Fruit fly (Drosophila melanogaster) whole organism, embryonic: ENCODE results near the gene CG43354.
A peak's percentile ranks its signal among the peaks of the same experiment; 100 is the strongest.

Experiments used
- Ada2b ChIP-seq: fragments of 200-800 bp; sonication (Bioruptor generic); IDR thresholded peaks from 2 replicates; pipeline ENCODE4 v1.3.6; 2022; ENCODE audit warnings: missing biosample characterization, missing genetic modification characterization
- Atf6 ChIP-seq: fragments of 200-800 bp; sonication (Bioruptor generic); IDR thresholded peaks from 2 replicates; pipeline ENCODE4 v1.3.6; 2022; ENCODE audit warnings: missing biosample characterization, missing genetic modification characterization
- CG11456 ChIP-seq: fragments of 200-800 bp; sonication (Bioruptor generic); IDR thresholded peaks from 3 replicates; pipeline ENCODE4 v1.3.6; 2022; ENCODE audit warnings: missing biosample characterization, missing genetic modification characterization
- CG12219 ChIP-seq: fragments of 200-800 bp; sonication (Bioruptor generic); optimal IDR thresholded peaks from 3 replicates; lab custom pipeline; 2018; ENCODE audit warnings: missing biosample characterization, mild to moderate bottlenecking, missing genetic modification characterization
- CG12769 ChIP-seq: fragments of 200-800 bp; sonication (Bioruptor generic); optimal IDR thresholded peaks from 2 replicates; lab custom pipeline; 2019; ENCODE audit warnings: missing biosample characterization, mild to moderate bottlenecking, missing genetic modification characterization, moderate library complexity
- CG14014 ChIP-seq: fragments of 200-800 bp; sonication (Bioruptor generic); IDR thresholded peaks from 2 replicates; pipeline ENCODE4 v1.3.6; 2022; ENCODE audit warnings: missing biosample characterization, missing genetic modification characterization
- CG14667 ChIP-seq: fragments of 200-800 bp; sonication (Bioruptor generic); IDR thresholded peaks from 2 replicates; pipeline ENCODE4 v1.3.6; 2022; ENCODE audit warnings: missing biosample characterization, missing genetic modification characterization
- CG14965 ChIP-seq: fragments of 200-800 bp; sonication (Bioruptor generic); optimal IDR thresholded peaks from 2 replicates; lab custom pipeline; 2016; ENCODE audit warnings: missing biosample characterization, missing genetic modification characterization, borderline replicate concordance
- CG15011 ChIP-seq: fragments of 200-800 bp; sonication (Bioruptor generic); optimal IDR thresholded peaks from 3 replicates; lab custom pipeline; 2018; ENCODE audit warnings: missing biosample characterization, mild to moderate bottlenecking, missing genetic modification characterization
- CG18011 ChIP-seq: fragments of 200-800 bp; sonication (Bioruptor generic); optimal IDR thresholded peaks from 2 replicates; lab custom pipeline; 2017; ENCODE audit warnings: missing biosample characterization, missing genetic modification characterization, mild to moderate bottlenecking, moderate library complexity, missing genotype
- CG18476 ChIP-seq: fragments of 200-800 bp; sonication (Bioruptor generic); optimal IDR thresholded peaks from 2 replicates; lab custom pipeline; 2016; ENCODE audit warnings: missing biosample characterization, mild to moderate bottlenecking, missing genetic modification characterization
- CG2120 ChIP-seq: fragments of 200-800 bp; sonication (Bioruptor generic); optimal IDR thresholded peaks from 3 replicates; lab custom pipeline; 2016; ENCODE audit warnings: missing biosample characterization, missing genetic modification characterization
- CG2199 ChIP-seq: fragments of 200-800 bp; sonication (Bioruptor generic); IDR thresholded peaks from 3 replicates; pipeline ENCODE4 v1.3.6; 2022; ENCODE audit warnings: missing biosample characterization, missing genetic modification characterization
- CG30403 ChIP-seq: fragments of 200-800 bp; sonication (Bioruptor generic); optimal IDR thresholded peaks from 3 replicates; lab custom pipeline; 2016; ENCODE audit warnings: missing biosample characterization, missing genetic modification characterization
- CG31224 ChIP-seq: fragments of 200-800 bp; sonication (Bioruptor generic); IDR thresholded peaks from 2 replicates; pipeline ENCODE4 v1.3.6; 2022; ENCODE audit warnings: missing biosample characterization, missing genetic modification characterization
- CG34224 ChIP-seq: fragments of 200-800 bp; sonication (Bioruptor generic); IDR thresholded peaks from 3 replicates; pipeline ENCODE4 v1.3.6; 2022; ENCODE audit warnings: missing biosample characterization, missing genetic modification characterization; ENCODE audit not compliant: partially characterized antibody
- CG42726 ChIP-seq: fragments of 200-800 bp; sonication (Bioruptor generic); IDR thresholded peaks from 2 replicates; pipeline ENCODE4 v1.3.6; 2022; ENCODE audit warnings: missing biosample characterization, missing genetic modification characterization; ENCODE audit not compliant: partially characterized antibody
- CG4617 ChIP-seq: fragments of 200-800 bp; sonication (Bioruptor generic); optimal IDR thresholded peaks from 3 replicates; lab custom pipeline; 2016; ENCODE audit warnings: missing biosample characterization, missing genetic modification characterization, borderline replicate concordance
- CG6254 ChIP-seq: fragments of 200-800 bp; sonication (Bioruptor generic); optimal IDR thresholded peaks from 3 replicates; lab custom pipeline; 2017; ENCODE audit warnings: mild to moderate bottlenecking, missing biosample characterization, missing genetic modification reagents, missing genetic modification characterization
- CG6272 ChIP-seq: fragments of 200-800 bp; sonication (Bioruptor generic); IDR thresholded peaks from 2 replicates; pipeline ENCODE4 v1.3.6; 2022; ENCODE audit warnings: missing biosample characterization, missing genetic modification characterization
- CG6689 ChIP-seq: fragments of 200-800 bp; sonication (Bioruptor generic); IDR thresholded peaks from 2 replicates; pipeline ENCODE4 v1.3.6; 2022; ENCODE audit warnings: missing biosample characterization, missing genetic modification characterization
- CG6813 ChIP-seq: fragments of 200-800 bp; sonication (Bioruptor generic); optimal IDR thresholded peaks from 2 replicates; lab custom pipeline; 2017; ENCODE audit warnings: missing biosample characterization, missing genetic modification characterization, mild to moderate bottlenecking, moderate library complexity, missing genetic modification reagents
- CG7357 ChIP-seq: fragments of 200-800 bp; sonication (Bioruptor generic); IDR thresholded peaks from 3 replicates; pipeline ENCODE4 v1.3.6; 2022; ENCODE audit warnings: missing biosample characterization, missing genetic modification characterization
- D19B ChIP-seq: fragments of 200-800 bp; sonication (Bioruptor generic); optimal IDR thresholded peaks from 2 replicates; lab custom pipeline; 2017; ENCODE audit warnings: missing biosample characterization, mild to moderate bottlenecking, missing genetic modification characterization
- Dbx ChIP-seq: fragments of 200-800 bp; sonication (Bioruptor generic); IDR thresholded peaks from 3 replicates; pipeline ENCODE4 v1.3.6; 2022; ENCODE audit warnings: missing biosample characterization, missing genetic modification characterization
- Doc3 ChIP-seq: fragments of 200-800 bp; sonication (Bioruptor generic); IDR thresholded peaks from 3 replicates; pipeline ENCODE4 v1.3.6; 2022; ENCODE audit warnings: missing biosample characterization, missing genetic modification characterization; ENCODE audit not compliant: partially characterized antibody
- Fer3 ChIP-seq: fragments of 200-800 bp; sonication (Bioruptor generic); optimal IDR thresholded peaks from 2 replicates; lab custom pipeline; 2018; ENCODE audit warnings: missing biosample characterization, mild to moderate bottlenecking, missing genetic modification characterization, moderate library complexity
- GATAe ChIP-seq: fragments of 200-800 bp; sonication (Bioruptor generic); conservative IDR thresholded peaks from 2 replicates; pipeline ENCODE4 v1.3.6; 2022; ENCODE audit warnings: missing biosample characterization, missing genetic modification characterization
- Gsc ChIP-seq: fragments of 200-800 bp; sonication (Bioruptor generic); IDR thresholded peaks from 2 replicates; pipeline ENCODE4 v1.3.6; 2022; ENCODE audit warnings: missing biosample characterization, missing genetic modification characterization
- HLH54F ChIP-seq: fragments of 200-800 bp; sonication (Bioruptor generic); optimal IDR thresholded peaks from 3 replicates; lab custom pipeline; 2016; ENCODE audit warnings: missing biosample characterization, missing genetic modification characterization
- Lpt ChIP-seq: fragments of >200 bp; optimal IDR thresholded peaks from 2 replicates; lab custom pipeline; 2018; ENCODE audit warnings: missing biosample characterization, missing genetic modification characterization
- Sin3A ChIP-seq: fragments of >200 bp; optimal IDR thresholded peaks from 2 replicates; lab custom pipeline; 2018
- Sry-β ChIP-seq: fragments of 200-800 bp; sonication (Bioruptor generic); optimal IDR thresholded peaks from 2 replicates; lab custom pipeline; 2018; ENCODE audit warnings: missing biosample characterization, mild to moderate bottlenecking, missing genetic modification characterization, moderate library complexity
- Tbp ChIP-seq: fragments of >200 bp; optimal IDR thresholded peaks from 2 replicates; lab custom pipeline; 2018; ENCODE audit warnings: missing biosample characterization, missing genetic modification characterization
- amos ChIP-seq: fragments of 200-800 bp; sonication (Bioruptor generic); IDR thresholded peaks from 2 replicates; pipeline ENCODE4 v1.3.6; 2022; ENCODE audit warnings: missing biosample characterization, missing genetic modification characterization; ENCODE audit not compliant: partially characterized antibody
- ci ChIP-seq: fragments of 200-800 bp; sonication (Bioruptor generic); IDR thresholded peaks from 3 replicates; pipeline ENCODE4 v1.3.6; 2022; ENCODE audit warnings: missing biosample characterization, missing genetic modification characterization
- da ChIP-seq: fragments of 200-800 bp; sonication (Bioruptor generic); optimal IDR thresholded peaks from 2 replicates; lab custom pipeline; 2016; ENCODE audit warnings: missing biosample characterization, missing genetic modification characterization
- dan ChIP-seq: fragments of 200-800 bp; sonication (Bioruptor generic); IDR thresholded peaks from 2 replicates; pipeline ENCODE4 v1.3.6; 2022; ENCODE audit warnings: missing biosample characterization, missing genetic modification characterization
- dmrt99B ChIP-seq: fragments of 200-800 bp; sonication (Bioruptor generic); optimal IDR thresholded peaks from 2 replicates; lab custom pipeline; 2018; ENCODE audit warnings: missing biosample characterization, mild to moderate bottlenecking, missing genetic modification characterization, moderate library complexity
- ewg ChIP-seq: fragments of 200-800 bp; sonication (Bioruptor generic); optimal IDR thresholded peaks from 3 replicates; lab custom pipeline; 2017; ENCODE audit warnings: mild to moderate bottlenecking, missing biosample characterization, missing genetic modification reagents, missing genetic modification characterization
- fd96Cb ChIP-seq: fragments of 200-800 bp; sonication (Bioruptor generic); optimal IDR thresholded peaks from 2 replicates; lab custom pipeline; 2018; ENCODE audit warnings: missing biosample characterization, mild to moderate bottlenecking, missing genetic modification characterization, moderate library complexity
- ftz-f1 ChIP-seq: fragments of 200-800 bp; sonication (Bioruptor generic); optimal IDR thresholded peaks from 2 replicates; lab custom pipeline; 2016; ENCODE audit warnings: missing biosample characterization, missing genetic modification characterization
- fu2 ChIP-seq: fragments of 200-800 bp; sonication (Bioruptor generic); optimal IDR thresholded peaks from 2 replicates; lab custom pipeline; 2016; ENCODE audit warnings: missing biosample characterization, missing genetic modification characterization
- her ChIP-seq: fragments of 200-800 bp; sonication (Bioruptor generic); optimal IDR thresholded peaks from 2 replicates; lab custom pipeline; 2016; ENCODE audit warnings: missing biosample characterization, missing genetic modification characterization
- kni ChIP-seq: fragments of 200-800 bp; sonication (Bioruptor generic); optimal IDR thresholded peaks from 3 replicates; lab custom pipeline; 2017; ENCODE audit warnings: mild to moderate bottlenecking, missing biosample characterization, missing genetic modification reagents, missing genetic modification characterization
- knrl ChIP-seq: fragments of 200-800 bp; sonication (Bioruptor generic); IDR thresholded peaks from 3 replicates; pipeline ENCODE4 v1.3.6; 2022; ENCODE audit warnings: missing biosample characterization, missing genetic modification characterization; ENCODE audit not compliant: partially characterized antibody
- maf-S ChIP-seq: fragments of 200-800 bp; sonication (Bioruptor generic); optimal IDR thresholded peaks from 2 replicates; lab custom pipeline; 2016; ENCODE audit warnings: missing biosample characterization, missing genetic modification characterization
- org-1 ChIP-seq: fragments of 200-800 bp; sonication (Bioruptor generic); optimal IDR thresholded peaks from 2 replicates; lab custom pipeline; 2017; ENCODE audit warnings: missing biosample characterization, missing genetic modification characterization
- sens-2 ChIP-seq: fragments of 200-800 bp; sonication (Bioruptor generic); IDR thresholded peaks from 2 replicates; pipeline ENCODE4 v1.3.6; 2022; ENCODE audit warnings: missing biosample characterization, missing genetic modification characterization
- ssp ChIP-seq: fragments of 200-800 bp; sonication (Bioruptor generic); IDR thresholded peaks from 2 replicates; pipeline ENCODE4 v1.3.6; 2022; ENCODE audit warnings: missing biosample characterization, missing genetic modification characterization
- usp ChIP-seq: fragments of >200 bp; optimal IDR thresholded peaks from 2 replicates; lab custom pipeline; 2017; ENCODE audit warnings: missing biosample characterization, missing genetic modification characterization

The CG43354 gene

dm6 chr2L:18310489-18310888 is 1.2 kb upstream of the CG43354 start (continued):
- TF ChIP-seq fu2 (no peak), Tbp (GFP tag; lab: Kevin White, UChicago) (no peak), CG14965 (GFP tag; lab: Kevin White, UChicago) (no peak), Ada2b (peak; percentile 80), Doc3 (no peak), CG12219 (GFP tag; lab: Kevin White, UChicago) (peak; percentile 24), CG30403 (GFP tag; lab: Kevin White, UChicago) (peak; percentile 44), CG15011 (GFP tag; lab: Kevin White, UChicago) (peak; percentile 38), CG6813 (peak; percentile 45), Fer3 (peak; percentile 49), CG7357 (GFP tag; lab: Robert Waterston, UW) (no peak), CG6272 (GFP tag; lab: Robert Waterston, UW) (0 out of 2 replicates have a peak, but pooled peaks have one; percentile 19), da (no peak), maf-S (GFP tag; lab: Kevin White, UChicago) (no peak), amos (GFP tag; lab: Robert Waterston, UW) (no peak), CG18011 (GFP tag; lab: Kevin White, UChicago) (no peak), CG2120 (GFP tag; lab: Kevin White, UChicago) (peak; percentile 27), org-1 (GFP tag; lab: Kevin White, UChicago) (peak; percentile 57), dan (GFP tag; lab: Robert Waterston, UW) (no peak), CG14014 (GFP tag; lab: Robert Waterston, UW) (no peak), CG11456 (GFP tag; lab: Robert Waterston, UW) (0 out of 3 replicates have a peak, but pooled peaks have one; percentile 31), knrl (no peak), dmrt99B (peak; percentile 69), CG34224 (GFP tag; lab: Robert Waterston, UW) (no peak), CG2199 (GFP tag; lab: Robert Waterston, UW) (0 out of 3 replicates have a peak, but pooled peaks have one; percentile 23), CG14667 (peak; percentile 49; the same call in 1 of the 2 replicates), CG18476 (GFP tag; lab: Kevin White, UChicago) (peak; percentile 3), CG12769 (no peak), kni (no peak), fd96Cb (peak; percentile 63), Dbx (GFP tag; lab: Robert Waterston, UW) (no peak), HLH54F (GFP tag; lab: Kevin White, UChicago) (no peak), ci (GFP tag; lab: Robert Waterston, UW) (0 out of 3 replicates have a peak, but pooled peaks have one; percentile 57), CG6254 (GFP tag; lab: Kevin White, UChicago) (peak; percentile 73), Sin3A (lab: Kevin White, UChicago) (no peak), D19B (GFP tag; lab: Kevin White, UChicago) (no peak), CG31224 (peak; percentile 30; the same call in 1 of the 2 replicates), CG4617 (GFP tag; lab: Kevin White, UChicago) (no peak), Gsc (GFP tag; lab: Robert Waterston, UW) (no peak), ewg (peak; percentile 41), CG42726 (GFP tag; lab: Robert Waterston, UW) (no peak), ftz-f1 (no peak), GATAe (GFP tag; lab: Robert Waterston, UW) (no peak), Atf6 (GFP tag; lab: Robert Waterston, UW) (peak; percentile 9; the same call in 1 of the 2 replicates), Lpt (GFP tag; lab: Kevin White, UChicago) (no peak), CG6689 (GFP tag; lab: Robert Waterston, UW) (peak; percentile 67), Sry-β (GFP tag; lab: Kevin White, UChicago) (no peak), ssp (peak; percentile 42; the same call in 1 of the 2 replicates), usp (GFP tag; lab: Kevin White, UChicago) (no peak), sens-2 (no peak), her (GFP tag; lab: Kevin White, UChicago) (no peak)
